Fruit fly (Drosophila melanogaster): ENCODE data around the gene CG33635.

dm6 chr2L:109098-109799 lies 49.2 kb downstream of the CG33635 start:
- TF ChIP-seq tj (GFP tag; optimal IDR thresholded peaks at IDR 0.05) = no peak
- TF ChIP-seq CG1620 (GFP tag; optimal IDR thresholded peaks at IDR 0.05) = no peak
- TF ChIP-seq Crg-1 (GFP tag; optimal IDR thresholded peaks at IDR 0.05) = no peak
